Worm (Caenorhabditis elegans) whole organism, L1 larva: ENCODE data around the gene mrpl-10.

Source experiments
- C16A3.4 ChIP-seq: fragments of 150-350 bp; optimal IDR thresholded peaks from 2 replicates; lab custom pipeline; 2014; ENCODE audit warnings: missing biosample characterization, missing genetic modification characterization
- F16B12.6 ChIP-seq: fragments of 150-350 bp; optimal IDR thresholded peaks from 2 replicates; lab custom pipeline; 2014; ENCODE audit warnings: missing biosample characterization, missing genetic modification characterization
- ama-1 ChIP-seq: fragments of 150-350 bp; optimal IDR thresholded peaks from 2 replicates; lab custom pipeline; 2014
- blmp-1 ChIP-seq: fragments of 150-350 bp; optimal IDR thresholded peaks from 2 replicates; lab custom pipeline; 2014; ENCODE audit warnings: missing biosample characterization, missing genetic modification characterization
- ceh-82 ChIP-seq, 3 experiments: fragments of 150-350 bp in 1 of 3; sonication (generic microtip) in 2 of 3; optimal IDR thresholded peaks; 2 replicates each; lab custom pipeline; 2014 to 2017; ENCODE audit warnings: missing biosample characterization in 3 of 3, missing genetic modification characterization in 3 of 3
- ces-1 ChIP-seq: fragments of 150-350 bp; optimal IDR thresholded peaks from 2 replicates; lab custom pipeline; 2014; ENCODE audit warnings: missing biosample characterization, missing genetic modification reagents, missing genetic modification characterization
- dpl-1 ChIP-seq, 3 experiments: fragments of 150-350 bp in 2 of 3; sonication (generic microtip) in 1 of 3; optimal IDR thresholded peaks; 2 replicates each; lab custom pipeline; 2014 to 2017; ENCODE audit warnings: missing biosample characterization in 3 of 3, missing genetic modification characterization in 3 of 3, missing genetic modification reagents in 3 of 3
- dsc-1 ChIP-seq: sonication (generic microtip); optimal IDR thresholded peaks from 2 replicates; lab custom pipeline; 2016; ENCODE audit warnings: mild to moderate bottlenecking, missing genetic modification characterization, missing compliant biosample characterization
- efl-1 ChIP-seq, 4 experiments: fragments of 150-350 bp; optimal IDR thresholded peaks in 3 of 4; peaks in 1 of 4; 1 replicate in 1 of 4; 2 replicates in 3 of 4; lab custom pipeline; 2014; ENCODE audit warnings: missing biosample characterization in 2 of 4, missing genetic modification characterization in 2 of 4, missing genetic modification reagents in 2 of 4
- efl-3 ChIP-seq: fragments of 200-800 bp; sonication (Bioruptor generic); optimal IDR thresholded peaks from 2 replicates; lab custom pipeline; 2018; ENCODE audit warnings: mild to moderate bottlenecking, missing genetic modification characterization, missing compliant biosample characterization
- elt-2 ChIP-seq: sonication (generic microtip); optimal IDR thresholded peaks from 2 replicates; lab custom pipeline; 2016; ENCODE audit warnings: missing genetic modification characterization, mild to moderate bottlenecking, inconsistent platforms, missing compliant biosample characterization, missing genetic modification reagents
- elt-3 ChIP-seq, 6 experiments: fragments of 150-350 bp in 1 of 6; sonication (generic microtip); optimal IDR thresholded peaks; 2 replicates each; lab custom pipeline; 2017 to 2018; ENCODE audit warnings: missing biosample characterization in 6 of 6, missing genetic modification characterization in 6 of 6, inconsistent platforms in 1 of 6
- ets-5 ChIP-seq: fragments of 200-800 bp; sonication (Bioruptor generic); IDR thresholded peaks from 2 replicates; pipeline ENCODE4 v1.3.6; 2022; ENCODE audit warnings: missing genetic modification characterization, missing compliant biosample characterization
- fkh-8 ChIP-seq: sonication (generic microtip); optimal IDR thresholded peaks from 2 replicates; lab custom pipeline; 2016; ENCODE audit warnings: mild to moderate bottlenecking, missing genetic modification characterization, missing compliant biosample characterization
- fos-1 ChIP-seq: fragments of 150-350 bp; optimal IDR thresholded peaks from 2 replicates; lab custom pipeline; 2014; ENCODE audit warnings: missing biosample characterization, missing genetic modification characterization
- irx-1 ChIP-seq: sonication (generic microtip); optimal IDR thresholded peaks from 2 replicates; lab custom pipeline; 2016; ENCODE audit warnings: missing genetic modification characterization, missing compliant biosample characterization
- jun-1 ChIP-seq: fragments of 150-350 bp; optimal IDR thresholded peaks from 2 replicates; lab custom pipeline; 2014; ENCODE audit warnings: missing biosample characterization, missing genetic modification reagents, missing genetic modification characterization
- lin-13 ChIP-seq: fragments of 150-350 bp; optimal IDR thresholded peaks from 2 replicates; lab custom pipeline; 2014; ENCODE audit warnings: missing biosample characterization, missing genetic modification reagents, missing genetic modification characterization
- lin-14 ChIP-seq: fragments of 200-800 bp; sonication (Bioruptor generic); optimal IDR thresholded peaks from 2 replicates; lab custom pipeline; 2018; ENCODE audit warnings: mild to moderate bottlenecking, missing genetic modification characterization, moderate library complexity, missing compliant biosample characterization
- lin-35 ChIP-seq, 2 experiments: fragments of 150-350 bp; optimal IDR thresholded peaks; 2 replicates each; lab custom pipeline; 2014; ENCODE audit warnings: missing biosample characterization in 2 of 2, missing genetic modification characterization in 2 of 2, missing genetic modification reagents in 2 of 2
- lsy-2 ChIP-seq, 2 experiments: fragments of 150-350 bp; optimal IDR thresholded peaks; 2 replicates each; lab custom pipeline; 2014; ENCODE audit warnings: missing biosample characterization in 2 of 2, missing genetic modification characterization in 2 of 2
- mab-9 ChIP-seq: fragments of 200-800 bp; sonication (Bioruptor generic); IDR thresholded peaks from 2 replicates; pipeline ENCODE4 v1.3.6; 2022; ENCODE audit warnings: missing genetic modification reagents, missing genetic modification characterization, missing compliant biosample characterization
- mep-1 ChIP-seq: fragments of 150-350 bp; optimal IDR thresholded peaks from 2 replicates; lab custom pipeline; 2014; ENCODE audit warnings: missing biosample characterization, missing genetic modification characterization
- nhr-12 ChIP-seq: sonication (generic microtip); optimal IDR thresholded peaks from 2 replicates; lab custom pipeline; 2017; ENCODE audit warnings: missing biosample characterization, missing genetic modification characterization
- nhr-47 ChIP-seq: sonication (generic microtip); optimal IDR thresholded peaks from 2 replicates; lab custom pipeline; 2016; ENCODE audit warnings: mild to moderate bottlenecking, missing genetic modification characterization, moderate library complexity, missing compliant biosample characterization
- nhr-71 ChIP-seq: sonication (generic microtip); optimal IDR thresholded peaks from 2 replicates; lab custom pipeline; 2016; ENCODE audit warnings: mild to moderate bottlenecking, missing genetic modification characterization, moderate library complexity, missing compliant biosample characterization
- nhr-76 ChIP-seq: sonication (generic microtip); optimal IDR thresholded peaks from 2 replicates; lab custom pipeline; 2017; ENCODE audit warnings: missing biosample characterization, missing genetic modification characterization
- nhr-85 ChIP-seq: sonication (generic microtip); peaks from one replicate; lab custom pipeline; 2016; ENCODE audit warnings: missing genetic modification characterization, inconsistent platforms, missing compliant biosample characterization
- pax-3 ChIP-seq: fragments of 200-800 bp; sonication (Bioruptor generic); optimal IDR thresholded peaks from 2 replicates; lab custom pipeline; 2018; ENCODE audit warnings: mild to moderate bottlenecking, missing genetic modification characterization, moderate library complexity, missing compliant biosample characterization
- skn-1 ChIP-seq: fragments of 150-350 bp; optimal IDR thresholded peaks from 2 replicates; lab custom pipeline; 2014; ENCODE audit warnings: missing biosample characterization, missing genetic modification characterization
- snpc-4 ChIP-seq: fragments of 150-350 bp; optimal IDR thresholded peaks from 2 replicates; lab custom pipeline; 2014; ENCODE audit warnings: missing biosample characterization, missing genetic modification characterization
- snu-23 ChIP-seq: sonication (generic microtip); optimal IDR thresholded peaks from 2 replicates; lab custom pipeline; 2016; ENCODE audit warnings: missing genetic modification characterization, missing compliant biosample characterization
- sox-4 ChIP-seq: sonication (generic microtip); optimal IDR thresholded peaks from 2 replicates; lab custom pipeline; 2016; ENCODE audit warnings: missing genetic modification characterization, missing compliant biosample characterization
- sptf-1 ChIP-seq: fragments of 150-350 bp; optimal IDR thresholded peaks from 2 replicates; lab custom pipeline; 2014; ENCODE audit warnings: missing biosample characterization, missing genetic modification characterization
- sup-37 ChIP-seq: fragments of 200-800 bp; sonication (Bioruptor generic); optimal IDR thresholded peaks from 2 replicates; lab custom pipeline; 2018; ENCODE audit warnings: mild to moderate bottlenecking, missing genetic modification characterization, missing compliant biosample characterization
- tbx-2 ChIP-seq: sonication (generic microtip); optimal IDR thresholded peaks from 2 replicates; lab custom pipeline; 2016; ENCODE audit warnings: missing genetic modification characterization, missing compliant biosample characterization
- unc-30 ChIP-seq: sonication (generic microtip); optimal IDR thresholded peaks from 2 replicates; lab custom pipeline; 2017; ENCODE audit warnings: missing biosample characterization, missing genetic modification characterization
- vab-15 ChIP-seq: sonication (generic microtip); optimal IDR thresholded peaks from 2 replicates; lab custom pipeline; 2017; ENCODE audit warnings: missing genotype, mild to moderate bottlenecking, missing genetic modification characterization, missing compliant biosample characterization
- ztf-11 ChIP-seq, 2 experiments: sonication (generic microtip); optimal IDR thresholded peaks; 2 replicates each; lab custom pipeline; 2016 to 2017; ENCODE audit warnings: missing genetic modification characterization in 2 of 2, missing biosample characterization in 1 of 2, missing compliant biosample characterization in 1 of 2
- ztf-4 ChIP-seq: fragments of 150-350 bp; optimal IDR thresholded peaks from 2 replicates; lab custom pipeline; 2014; ENCODE audit warnings: missing biosample characterization, missing genetic modification characterization

Gene mrpl-10

DNA sequence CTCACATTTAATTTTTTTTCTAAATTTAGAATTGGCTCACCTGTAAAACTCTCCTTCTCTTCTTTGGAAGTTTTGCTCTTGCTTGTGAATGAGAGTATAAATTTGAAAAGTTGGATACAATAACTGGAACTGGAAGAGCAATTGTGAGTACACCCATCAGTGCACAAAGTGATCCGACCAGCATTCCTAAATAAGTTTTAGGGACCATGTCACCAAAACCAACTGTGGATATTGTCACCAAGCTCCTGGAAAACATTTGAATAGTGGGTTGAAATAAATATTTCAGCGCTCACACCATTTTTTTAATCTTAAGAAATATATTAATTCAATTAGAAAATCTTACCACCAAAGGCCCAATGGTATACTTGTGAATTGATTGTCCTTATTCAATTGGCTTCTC lies 30.0 kb upstream of the mrpl-10 start:
- TF ChIP-seq ztf-4 (tag; lab: Kevin White, UChicago) (no peak), elt-3 (tag; optimal IDR thresholded peaks at IDR 0.05; lab: Kevin White, UChicago) (no peak), sup-37 (GFP tag; lab: Kevin White, UChicago) (no peak), efl-3 (GFP tag; lab: Kevin White, UChicago) (no peak), dsc-1 (tag; lab: Kevin White, UChicago) (no peak), nhr-76 (tag; lab: Kevin White, UChicago) (no peak), nhr-85 (tag; lab: Kevin White, UChicago) (no peak), F16B12.6 (tag; lab: Kevin White, UChicago) (no peak), lin-13 (no peak), ets-5 (GFP tag; lab: Robert Waterston, UW) (no peak), nhr-12 (tag; lab: Kevin White, UChicago) (no peak), efl-1 (optimal IDR thresholded peaks at IDR 0.05; lab: Kevin White, UChicago) (no peak), efl-1 (GFP tag; optimal IDR thresholded peaks at IDR 0.05 in 1 of 2; lab: Kevin White, UChicago) (no peak), fos-1 (no peak), ces-1 (GFP tag; lab: Kevin White, UChicago) (no peak), vab-15 (tag; lab: Kevin White, UChicago) (no peak), sox-4 (no peak), irx-1 (no peak), tbx-2 (tag; lab: Kevin White, UChicago) (no peak)

DNA sequence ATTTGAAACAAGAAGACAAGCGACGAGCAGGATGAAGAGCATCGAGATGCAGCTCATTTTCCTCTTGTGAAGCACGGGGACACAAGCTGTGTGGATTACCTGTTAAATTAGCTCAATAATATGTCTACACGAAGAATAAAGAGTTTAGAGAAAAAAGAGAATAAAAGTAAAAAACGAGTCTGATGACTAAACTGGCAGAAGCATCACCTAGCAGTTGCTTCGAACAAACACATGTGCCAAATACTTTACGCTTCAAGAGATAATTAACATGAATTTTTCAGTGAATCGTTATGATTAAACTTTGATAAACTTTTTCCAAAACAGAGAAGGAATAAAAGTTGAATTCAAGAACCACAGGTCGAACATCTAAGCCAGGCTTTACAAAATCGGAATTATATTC lies 17.0 kb upstream of the mrpl-10 start, which contains the start of gene nlp-55:
nlp-55 (minus strand) TSS at position 101 of the 400 bp plus-strand sequence.
- TF ChIP-seq nhr-47 (no peak), lin-14 (GFP tag; lab: Kevin White, UChicago) (peak; percentile 7)

DNA sequence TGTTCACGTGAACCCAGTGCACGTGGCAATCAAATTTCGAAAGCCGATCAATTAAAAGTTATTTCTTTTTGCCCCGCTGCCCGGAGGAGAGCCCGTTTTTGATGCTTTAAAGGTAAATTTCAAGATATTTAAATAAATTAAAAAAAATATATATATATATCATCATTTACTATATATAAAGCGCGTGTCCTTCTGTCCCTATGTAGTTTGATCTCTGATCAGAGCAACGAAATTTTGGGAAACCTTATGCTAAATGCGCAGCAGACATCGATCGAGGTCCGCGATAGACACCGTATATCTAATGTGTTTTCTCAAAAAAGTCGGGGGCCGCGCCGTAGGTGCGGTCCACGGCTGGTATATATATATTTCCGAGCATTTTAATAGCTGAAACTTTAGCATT lies 7.5 kb upstream of the mrpl-10 start:
- TF ChIP-seq ama-1 (lab: Kevin White, UChicago) = peak; percentile 35

DNA sequence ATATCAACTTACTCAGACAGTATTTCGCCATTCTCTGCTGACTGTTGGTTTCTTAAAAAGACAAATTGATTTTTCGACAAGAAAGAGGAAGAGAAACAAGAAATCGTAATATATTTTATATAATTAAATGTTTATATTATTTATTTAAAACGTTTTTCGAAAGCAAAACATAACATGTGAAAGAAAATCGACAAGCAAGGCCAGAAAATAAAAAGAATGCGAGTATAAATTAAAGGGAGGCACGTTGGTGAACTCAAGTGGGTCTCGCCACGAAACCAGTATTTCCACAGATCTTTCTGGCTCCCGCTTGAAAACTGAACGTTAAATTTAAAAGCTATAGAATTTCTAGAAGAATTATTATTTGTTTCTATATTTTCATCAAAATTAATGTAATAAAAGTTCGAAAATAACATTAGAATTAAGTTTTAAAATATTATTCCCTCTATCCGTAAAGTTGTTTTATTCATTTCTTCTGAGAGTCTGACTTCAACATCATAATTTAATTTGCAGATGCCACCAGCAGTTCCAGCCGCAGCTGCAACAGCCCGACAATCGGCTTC lies 4.9 kb upstream of the mrpl-10 start, which contains the start of the genes nst-1 and cct-4:
nst-1 (minus strand) TSS at position 51 of the 560 bp plus-strand sequence.
cct-4 (plus strand) TSS at position 510 of the 560 bp plus-strand sequence.
- TF ChIP-seq blmp-1 (tag; lab: Kevin White, UChicago) (peak; percentile 17), dpl-1 (GFP tag; optimal IDR thresholded peaks at IDR 0.05; lab: Kevin White, UChicago) (peak; percentile 1 to 63 (median 40)), pax-3 (tag; lab: Kevin White, UChicago) (no peak), mab-9 (GFP tag; lab: Robert Waterston, UW) (no peak), efl-1 (optimal IDR thresholded peaks at IDR 0.05; lab: Kevin White, UChicago) (peak; percentile 41 to 58), efl-1 (GFP tag; optimal IDR thresholded peaks at IDR 0.05 in 1 of 2; lab: Kevin White, UChicago) (peak; percentile 47 to 82), unc-30 (tag; lab: Kevin White, UChicago) (no peak), sptf-1 (tag; lab: Kevin White, UChicago) (no peak), elt-3 (tag; optimal IDR thresholded peaks at IDR 0.05; lab: Kevin White, UChicago) (peak in 1 of 6 experiments; percentile 45), nhr-71 (tag; lab: Kevin White, UChicago) (peak; percentile 12), lin-35 (GFP tag; optimal IDR thresholded peaks at IDR 0.05; lab: Kevin White, UChicago) (peak; percentile 47 to 49), jun-1 (no peak), skn-1 (tag; lab: Kevin White, UChicago) (peak; percentile 18), ztf-11 (tag; optimal IDR thresholded peaks at IDR 0.05; lab: Kevin White, UChicago) (no peak), snpc-4 (tag; lab: Kevin White, UChicago) (no peak), F16B12.6 (tag; lab: Kevin White, UChicago) (peak; percentile 6), lin-13 (no peak), elt-2 (no peak), lsy-2 (tag; optimal IDR thresholded peaks at IDR 0.05; lab: Kevin White, UChicago) (peak; percentile 36 to 67), ceh-82 (tag; optimal IDR thresholded peaks at IDR 0.05; lab: Kevin White, UChicago) (no peak), fkh-8 (tag; lab: Kevin White, UChicago) (no peak), snu-23 (GFP tag; lab: Kevin White, UChicago) (peak; percentile 21), mep-1 (tag; lab: Kevin White, UChicago) (peak; percentile 70), C16A3.4 (tag; lab: Kevin White, UChicago) (peak; percentile 17)
